Worm (Caenorhabditis elegans) whole organism, L4/young adult: ENCODE data around the gene C14A6.7.

Source experiments
- W03F9.2 ChIP-seq: fragments of 150-350 bp; optimal IDR thresholded peaks from 2 replicates; lab custom pipeline; 2014; ENCODE audit warnings: missing biosample characterization, missing genetic modification characterization
- dao-5 ChIP-seq: sonication (generic microtip); optimal IDR thresholded peaks from 2 replicates; lab custom pipeline; 2016; ENCODE audit warnings: missing genotype, missing genetic modification characterization, moderate library complexity, missing compliant biosample characterization
- him-1 ChIP-seq: sonication (generic microtip); optimal IDR thresholded peaks from 2 replicates; lab custom pipeline; 2016; ENCODE audit warnings: missing genotype, missing genetic modification reagents, missing genetic modification characterization, missing compliant biosample characterization

- TF ChIP-seq dao-5 (tag; lab: Kevin White, UChicago) (no peak), him-1 (tag; lab: Kevin White, UChicago) (no peak), W03F9.2 (tag; lab: Kevin White, UChicago) (no peak)
These were observed 6.9 kb downstream of the C14A6.7 start, which contains the start of gene C14A6.13 for ce11 chrV:18161228-18161627.
